Worm (Caenorhabditis elegans) whole organism, young adult: ENCODE results near the gene srlf-10.

Source experiments
- B0261.1 ChIP-seq: sonication (generic microtip); optimal IDR thresholded peaks from 2 replicates; lab custom pipeline; 2016; ENCODE audit warnings: mild to moderate bottlenecking, missing genetic modification characterization, moderate library complexity, missing compliant biosample characterization
- F10E7.11 ChIP-seq: sonication (generic microtip); optimal IDR thresholded peaks from 2 replicates; lab custom pipeline; 2017; ENCODE audit warnings: mild to moderate bottlenecking, missing genetic modification characterization, moderate library complexity, missing compliant biosample characterization
- F33H1.4 ChIP-seq: fragments of 200-800 bp; sonication (Bioruptor generic); IDR thresholded peaks from 2 replicates; pipeline ENCODE4 v1.3.6; 2022; ENCODE audit warnings: missing genetic modification reagents, missing genetic modification characterization, missing compliant biosample characterization
- F37B4.10 ChIP-seq: fragments of 200-800 bp; sonication (Bioruptor generic); IDR thresholded peaks from 2 replicates; pipeline ENCODE4 v1.3.6; 2022; ENCODE audit warnings: missing genetic modification characterization, missing compliant biosample characterization
- F49E8.2 ChIP-seq: sonication (generic microtip); optimal IDR thresholded peaks from 3 replicates; lab custom pipeline; 2017; ENCODE audit warnings: missing genetic modification characterization, mild to moderate bottlenecking, missing compliant biosample characterization, antibody characterized with exemption, moderate library complexity; ENCODE audit not compliant: insufficient read depth
- K11D2.4 ChIP-seq: fragments of 200-800 bp; sonication (Bioruptor generic); IDR thresholded peaks from 2 replicates; pipeline ENCODE4 v1.3.6; 2022; ENCODE audit warnings: missing genetic modification reagents, missing genetic modification characterization, missing compliant biosample characterization
- K12H6.12 ChIP-seq: fragments of 200-800 bp; sonication (Bioruptor generic); optimal IDR thresholded peaks from 2 replicates; lab custom pipeline; 2018; ENCODE audit warnings: mild to moderate bottlenecking, missing genetic modification characterization, missing compliant biosample characterization
- T07F8.4 ChIP-seq: sonication (generic microtip); optimal IDR thresholded peaks from 2 replicates; lab custom pipeline; 2016; ENCODE audit warnings: mild to moderate bottlenecking, missing genetic modification characterization, moderate library complexity, missing compliant biosample characterization
- Y56A3A.18 ChIP-seq: fragments of 200-800 bp; sonication (Bioruptor generic); IDR thresholded peaks from 2 replicates; pipeline ENCODE4 v1.3.6; 2022; ENCODE audit warnings: missing genetic modification reagents, missing genetic modification characterization, missing compliant biosample characterization
- Y67H2A.10 ChIP-seq: fragments of 200-800 bp; sonication (Bioruptor generic); conservative IDR thresholded peaks from 2 replicates; pipeline ENCODE4 v1.3.6; 2022; ENCODE audit warnings: missing genetic modification reagents, missing genetic modification characterization, missing compliant biosample characterization
- akir-1 ChIP-seq: fragments of 200-800 bp; sonication (Bioruptor generic); optimal IDR thresholded peaks from 2 replicates; lab custom pipeline; 2018; ENCODE audit warnings: mild to moderate bottlenecking, missing genetic modification characterization, moderate library complexity, missing compliant biosample characterization
- ama-1 ChIP-seq, 3 experiments: fragments of 150-350 bp in 1 of 3; sonication (generic microtip) in 2 of 3; optimal IDR thresholded peaks; 2 replicates each; lab custom pipeline; 2014 to 2018; ENCODE audit warnings: missing biosample characterization in 2 of 3, missing genetic modification characterization in 2 of 3, missing genetic modification reagents in 2 of 3
- aptf-2 ChIP-seq: fragments of 200-800 bp; sonication (Bioruptor generic); conservative IDR thresholded peaks from 2 replicates; pipeline ENCODE4 v1.3.6; 2022; ENCODE audit warnings: missing genetic modification reagents, missing genetic modification characterization, missing compliant biosample characterization
- attf-3 ChIP-seq: fragments of 200-800 bp; sonication (Bioruptor generic); conservative IDR thresholded peaks from 2 replicates; pipeline ENCODE4 v1.3.6; 2022; ENCODE audit warnings: missing genetic modification reagents, missing genetic modification characterization, missing compliant biosample characterization
- attf-5 ChIP-seq: fragments of 200-800 bp; sonication (Bioruptor generic); optimal IDR thresholded peaks from 2 replicates; lab custom pipeline; 2018; ENCODE audit warnings: mild to moderate bottlenecking, missing genetic modification characterization, missing compliant biosample characterization
- ccch-3 ChIP-seq: fragments of 200-800 bp; sonication (Bioruptor generic); optimal IDR thresholded peaks from 2 replicates; lab custom pipeline; 2018; ENCODE audit warnings: mild to moderate bottlenecking, missing genetic modification characterization, missing compliant biosample characterization
- cebp-1 ChIP-seq, 2 experiments: fragments of 200-800 bp in 1 of 2; sonication (Bioruptor generic) in 1 of 2; sonication (generic microtip) in 1 of 2; IDR thresholded peaks in 1 of 2; optimal IDR thresholded peaks in 1 of 2; 2 replicates each; pipeline versions ENCODE4 v1.3.6 to Lab custom; 2017 to 2022; ENCODE audit warnings: missing compliant biosample characterization in 2 of 2, missing genetic modification characterization in 2 of 2, mild to moderate bottlenecking in 1 of 2, missing genetic modification reagents in 1 of 2, moderate library complexity in 1 of 2
- cebp-2 ChIP-seq: fragments of 200-800 bp; sonication (Bioruptor generic); IDR thresholded peaks from 2 replicates; pipeline ENCODE4 v1.3.6; 2022; ENCODE audit warnings: missing genetic modification characterization, missing compliant biosample characterization
- ceh-58 ChIP-seq: fragments of 200-800 bp; sonication (Bioruptor generic); IDR thresholded peaks from 2 replicates; pipeline ENCODE4 v1.3.6; 2022; ENCODE audit warnings: missing genetic modification characterization, missing compliant biosample characterization
- ceh-91 ChIP-seq: fragments of 200-800 bp; sonication (Bioruptor generic); IDR thresholded peaks from 2 replicates; pipeline ENCODE4 v1.3.6; 2022; ENCODE audit warnings: missing genetic modification reagents, missing genetic modification characterization, missing compliant biosample characterization
- chd-7 ChIP-seq: sonication (generic microtip); optimal IDR thresholded peaks from 2 replicates; lab custom pipeline; 2016; ENCODE audit warnings: mild to moderate bottlenecking, missing genetic modification characterization, moderate library complexity, missing compliant biosample characterization
- dpl-1 ChIP-seq: fragments of 150-350 bp; optimal IDR thresholded peaks from 2 replicates; lab custom pipeline; 2014; ENCODE audit warnings: missing biosample characterization, missing genetic modification reagents, missing genetic modification characterization
- egl-18 ChIP-seq: fragments of 200-800 bp; sonication (Bioruptor generic); IDR thresholded peaks from 2 replicates; pipeline ENCODE4 v1.3.6; 2022; ENCODE audit warnings: missing genetic modification reagents, missing genetic modification characterization, missing compliant biosample characterization
- fkh-3 ChIP-seq: sonication (generic microtip); optimal IDR thresholded peaks from 2 replicates; lab custom pipeline; 2016; ENCODE audit warnings: mild to moderate bottlenecking, missing genetic modification characterization, missing compliant biosample characterization
- him-1 ChIP-seq: sonication (generic microtip); optimal IDR thresholded peaks from 2 replicates; lab custom pipeline; 2016; ENCODE audit warnings: missing genotype, missing genetic modification reagents, missing genetic modification characterization, missing compliant biosample characterization
- hlh-12 ChIP-seq: sonication (generic microtip); optimal IDR thresholded peaks from 2 replicates; lab custom pipeline; 2016; ENCODE audit warnings: missing genetic modification characterization, missing compliant biosample characterization
- hrde-1 ChIP-seq: sonication (generic microtip); optimal IDR thresholded peaks from 2 replicates; lab custom pipeline; 2016; ENCODE audit warnings: missing genetic modification characterization, mild to moderate bottlenecking, missing compliant biosample characterization, moderate library complexity, missing genotype, missing genetic modification reagents, borderline replicate concordance
- hsf-1 ChIP-seq: fragments of 200-800 bp; sonication (Bioruptor generic); IDR thresholded peaks from 2 replicates; pipeline ENCODE4 v1.3.6; 2022; ENCODE audit warnings: missing genetic modification reagents, missing genetic modification characterization, missing compliant biosample characterization
- lag-1 ChIP-seq: fragments of 200-800 bp; sonication (Bioruptor generic); IDR thresholded peaks from 2 replicates; pipeline ENCODE4 v1.3.6; 2022; ENCODE audit warnings: missing genetic modification reagents, missing genetic modification characterization, missing compliant biosample characterization
- let-526 ChIP-seq: fragments of 200-800 bp; sonication (Bioruptor generic); IDR thresholded peaks from 2 replicates; pipeline ENCODE4 v1.3.6; 2022; ENCODE audit warnings: missing genetic modification reagents, missing genetic modification characterization, missing compliant biosample characterization
- lin-26 ChIP-seq: fragments of 200-800 bp; sonication (Bioruptor generic); IDR thresholded peaks from 2 replicates; pipeline ENCODE4 v1.3.6; 2022; ENCODE audit warnings: missing genetic modification reagents, missing genetic modification characterization, missing compliant biosample characterization
- lir-1 ChIP-seq: fragments of 200-800 bp; sonication (Bioruptor generic); conservative IDR thresholded peaks from 2 replicates; pipeline ENCODE4 v1.3.6; 2022; ENCODE audit warnings: missing genetic modification reagents, missing genetic modification characterization, missing compliant biosample characterization
- lsl-1 ChIP-seq: fragments of 200-800 bp; sonication (Bioruptor generic); optimal IDR thresholded peaks from 2 replicates; lab custom pipeline; 2018; ENCODE audit warnings: mild to moderate bottlenecking, missing genetic modification characterization, moderate library complexity, missing compliant biosample characterization
- madf-10 ChIP-seq: sonication (generic microtip); optimal IDR thresholded peaks from 2 replicates; lab custom pipeline; 2016; ENCODE audit warnings: mild to moderate bottlenecking, missing genetic modification characterization, missing compliant biosample characterization
- madf-3 ChIP-seq: fragments of 200-800 bp; sonication (Bioruptor generic); IDR thresholded peaks from 2 replicates; pipeline ENCODE4 v1.3.6; 2022; ENCODE audit warnings: missing genetic modification reagents, missing genetic modification characterization, missing compliant biosample characterization
- mel-28 ChIP-seq: sonication (generic microtip); optimal IDR thresholded peaks from 2 replicates; lab custom pipeline; 2016; ENCODE audit warnings: borderline replicate concordance, mild to moderate bottlenecking, missing genetic modification characterization, missing compliant biosample characterization
- mxl-1 ChIP-seq: sonication (generic microtip); optimal IDR thresholded peaks from 2 replicates; lab custom pipeline; 2016; ENCODE audit warnings: missing genetic modification characterization, missing compliant biosample characterization
- nfya-1 ChIP-seq: sonication (generic microtip); optimal IDR thresholded peaks from 2 replicates; lab custom pipeline; 2017; ENCODE audit warnings: antibody characterized with exemption, missing compliant biosample characterization, missing genetic modification characterization, borderline replicate concordance; ENCODE audit not compliant: insufficient read depth
- nfyb-1 ChIP-seq: fragments of 200-800 bp; sonication (Bioruptor generic); IDR thresholded peaks from 2 replicates; pipeline ENCODE4 v1.3.6; 2022; ENCODE audit warnings: missing genetic modification reagents, missing genetic modification characterization, missing compliant biosample characterization
- nhr-120 ChIP-seq: fragments of 200-800 bp; sonication (Bioruptor generic); IDR thresholded peaks from 2 replicates; pipeline ENCODE4 v1.3.6; 2022; ENCODE audit warnings: missing genetic modification characterization, missing compliant biosample characterization
- nhr-80 ChIP-seq: sonication (generic microtip); optimal IDR thresholded peaks from 2 replicates; lab custom pipeline; 2016; ENCODE audit warnings: missing genetic modification characterization, missing compliant biosample characterization
- nhr-90 ChIP-seq: sonication (generic microtip); optimal IDR thresholded peaks from 2 replicates; lab custom pipeline; 2016; ENCODE audit warnings: missing genotype, mild to moderate bottlenecking, missing genetic modification characterization, missing compliant biosample characterization
- rcor-1 ChIP-seq: fragments of 200-800 bp; sonication (Bioruptor generic); IDR thresholded peaks from 2 replicates; pipeline ENCODE4 v1.3.6; 2022; ENCODE audit warnings: missing genetic modification reagents, missing genetic modification characterization, missing compliant biosample characterization
- snpc-3.4 ChIP-seq: sonication (generic microtip); optimal IDR thresholded peaks from 2 replicates; lab custom pipeline; 2017; ENCODE audit warnings: missing genetic modification characterization, mild to moderate bottlenecking, missing compliant biosample characterization, antibody characterized with exemption, moderate library complexity, missing genotype, missing genetic modification reagents
- somi-1 ChIP-seq: fragments of 200-800 bp; sonication (Bioruptor generic); optimal IDR thresholded peaks from 2 replicates; lab custom pipeline; 2018; ENCODE audit warnings: mild to moderate bottlenecking, missing genetic modification characterization, missing compliant biosample characterization
- sptf-2 ChIP-seq: fragments of 200-800 bp; sonication (Bioruptor generic); optimal IDR thresholded peaks from 2 replicates; lab custom pipeline; 2018; ENCODE audit warnings: mild to moderate bottlenecking, missing genetic modification characterization, missing compliant biosample characterization
- tbx-9 ChIP-seq: sonication (generic microtip); optimal IDR thresholded peaks from 2 replicates; lab custom pipeline; 2016; ENCODE audit warnings: borderline replicate concordance, missing genetic modification characterization, inconsistent platforms, missing compliant biosample characterization
- ztf-26 ChIP-seq: sonication (generic microtip); optimal IDR thresholded peaks from 2 replicates; lab custom pipeline; 2017; ENCODE audit warnings: missing genetic modification characterization, missing compliant biosample characterization
- ztf-28 ChIP-seq: fragments of 200-800 bp; sonication (Bioruptor generic); IDR thresholded peaks from 2 replicates; pipeline ENCODE4 v1.3.6; 2022; ENCODE audit warnings: missing genetic modification reagents, missing genetic modification characterization, missing compliant biosample characterization

The srlf-10 gene

DNA sequence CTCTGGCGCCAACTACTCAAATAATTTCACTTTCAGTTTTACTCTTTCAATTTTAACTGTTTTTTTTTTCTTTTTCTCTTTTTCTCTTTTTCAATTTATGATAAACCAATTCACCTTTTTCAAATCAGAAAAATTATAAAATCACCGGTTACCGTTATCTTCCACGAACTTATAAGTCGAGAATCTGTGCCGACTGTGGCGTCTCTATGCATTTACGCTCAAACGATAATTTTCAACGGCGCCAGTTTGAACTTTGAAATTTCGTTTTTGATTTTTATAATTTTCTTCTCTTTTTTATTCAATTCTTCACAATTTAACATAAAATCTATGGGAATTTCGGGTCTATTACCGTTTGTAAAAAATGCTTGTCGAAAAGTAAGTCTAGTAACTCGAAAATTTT is 21.4 kb downstream of the srlf-10 start, which contains the start of gene exo-1:
exo-1 (plus strand) TSS at position 101 of the 400 bp plus-strand sequence.
- TF ChIP-seq nfya-1 (tag; lab: Kevin White, UChicago): no peak
- TF ChIP-seq F10E7.11 (tag; lab: Kevin White, UChicago): no peak
- no peak for TF ChIP-seq Y56A3A.18 (GFP tag; lab: Robert Waterston, UW)
- no peak for TF ChIP-seq Y67H2A.10 (GFP tag; lab: Robert Waterston, UW)
- TF ChIP-seq lin-26: no peak
- no peak for TF ChIP-seq egl-18 (GFP tag; lab: Robert Waterston, UW)
- no peak for TF ChIP-seq let-526 (GFP tag; lab: Robert Waterston, UW)
- TF ChIP-seq snpc-3.4: peak; percentile 17
- TF ChIP-seq F37B4.10 (GFP tag; lab: Robert Waterston, UW): no peak
- no peak for TF ChIP-seq cebp-2 (GFP tag; lab: Robert Waterston, UW)
- no peak for TF ChIP-seq F49E8.2
- no peak for TF ChIP-seq hsf-1 (GFP tag; lab: Robert Waterston, UW)
- peak; percentile 49 for TF ChIP-seq ceh-91 (GFP tag; lab: Robert Waterston, UW)
- TF ChIP-seq mxl-1: no peak
- TF ChIP-seq aptf-2 (GFP tag; lab: Robert Waterston, UW): no peak
- TF ChIP-seq somi-1: no peak
- TF ChIP-seq cebp-1 (GFP tag; IDR thresholded peaks at IDR 0.05; lab: Robert Waterston, UW): no peak
- TF ChIP-seq cebp-1 (tag; optimal IDR thresholded peaks at IDR 0.05; lab: Kevin White, UChicago): no peak
- TF ChIP-seq B0261.1 (tag; lab: Kevin White, UChicago): no peak
- TF ChIP-seq dpl-1 (GFP tag; lab: Kevin White, UChicago): peak; percentile 80
- no peak for TF ChIP-seq chd-7 (tag; lab: Kevin White, UChicago)
- no peak for TF ChIP-seq K12H6.12
- no peak for TF ChIP-seq lag-1 (GFP tag; lab: Robert Waterston, UW)
- no peak for TF ChIP-seq nfyb-1 (GFP tag; lab: Robert Waterston, UW)
- TF ChIP-seq sptf-2 (GFP tag; lab: Kevin White, UChicago): no peak
- TF ChIP-seq attf-5 (GFP tag; lab: Kevin White, UChicago): peak; percentile 78
- no peak for TF ChIP-seq ama-1 (optimal IDR thresholded peaks at IDR 0.05; lab: Kevin White, UChicago)
- TF ChIP-seq ama-1 (GFP tag; optimal IDR thresholded peaks at IDR 0.05; lab: Kevin White, UChicago): no peak
- TF ChIP-seq akir-1 (GFP tag; lab: Kevin White, UChicago): no peak
- TF ChIP-seq tbx-9 (tag; lab: Kevin White, UChicago): no peak
- no peak for TF ChIP-seq K11D2.4 (GFP tag; lab: Robert Waterston, UW)
- TF ChIP-seq nhr-120 (GFP tag; lab: Robert Waterston, UW): no peak
- TF ChIP-seq ceh-58: no peak
- peak; percentile 4 for TF ChIP-seq him-1 (tag; lab: Kevin White, UChicago)
- TF ChIP-seq ccch-3 (GFP tag; lab: Kevin White, UChicago): no peak
- TF ChIP-seq lir-1 (GFP tag; lab: Robert Waterston, UW): no peak
- no peak for TF ChIP-seq hrde-1 (tag; lab: Kevin White, UChicago)
- TF ChIP-seq mel-28 (tag; lab: Kevin White, UChicago): no peak
- no peak for TF ChIP-seq ztf-26
- TF ChIP-seq hlh-12: no peak
- TF ChIP-seq lsl-1 (GFP tag; lab: Kevin White, UChicago): peak; percentile 44
- no peak for TF ChIP-seq nhr-90 (tag; lab: Kevin White, UChicago)
- TF ChIP-seq madf-3 (GFP tag; lab: Robert Waterston, UW): no peak
- no peak for TF ChIP-seq madf-10 (tag; lab: Kevin White, UChicago)
- TF ChIP-seq nhr-80 (tag; lab: Kevin White, UChicago): peak; percentile 36
- TF ChIP-seq attf-3 (GFP tag; lab: Robert Waterston, UW): 0 out of 2 replicates have a peak, but pooled peaks have one; percentile 20
- no peak for TF ChIP-seq ztf-28 (GFP tag; lab: Robert Waterston, UW)
- peak; percentile 10; the same call in 1 of the 2 replicates for TF ChIP-seq F33H1.4 (GFP tag; lab: Robert Waterston, UW)
- TF ChIP-seq fkh-3 (tag; lab: Kevin White, UChicago): no peak
- no peak for TF ChIP-seq rcor-1
- TF ChIP-seq T07F8.4: no peak
